Comparison of ENCODE assay signal across 1 worm cellular context in genomic region chrII:11041846-11042262, ce11.
TF ChIP-seq lines count a peak whose summit lies in the region.

No protein-coding gene starts in this region.

TF ChIP-seq in whole organism, L4 larva, 104 proteins besides CTCF, POLR2A, EP300 and RAD21 (continued from another document):
- peak; percentile 26; the same call in 1 of the 2 replicates for TF ChIP-seq lin-38 (GFP tag; IDR thresholded peaks at IDR 0.05; lab: Robert Waterston, UW)
- no peak for TF ChIP-seq madf-9 (GFP tag; conservative IDR thresholded peaks at IDR 0.05; lab: Robert Waterston, UW)
- TF ChIP-seq aly-2 (tag; optimal IDR thresholded peaks at IDR 0.05; lab: Kevin White, UChicago): no peak
- peak; percentile 52 for TF ChIP-seq nhr-11 (tag; optimal IDR thresholded peaks at IDR 0.05; lab: Kevin White, UChicago)
- TF ChIP-seq dve-1 (tag; optimal IDR thresholded peaks at IDR 0.05; lab: Kevin White, UChicago; ENCODE audit: insufficient read depth): no peak
- peak; percentile 16 for TF ChIP-seq rbr-2 (tag; optimal IDR thresholded peaks at IDR 0.05; lab: Kevin White, UChicago)
- no peak for TF ChIP-seq nhr-77 (tag; optimal IDR thresholded peaks at IDR 0.05; lab: Kevin White, UChicago)
- TF ChIP-seq nhr-41 (GFP tag; IDR thresholded peaks at IDR 0.05; lab: Robert Waterston, UW): no peak
